Worm (Caenorhabditis elegans): ENCODE data around the gene wee-1.3.
A peak's percentile ranks its signal among the peaks of the same experiment; 100 is the strongest.

Gene wee-1.3

DNA sequence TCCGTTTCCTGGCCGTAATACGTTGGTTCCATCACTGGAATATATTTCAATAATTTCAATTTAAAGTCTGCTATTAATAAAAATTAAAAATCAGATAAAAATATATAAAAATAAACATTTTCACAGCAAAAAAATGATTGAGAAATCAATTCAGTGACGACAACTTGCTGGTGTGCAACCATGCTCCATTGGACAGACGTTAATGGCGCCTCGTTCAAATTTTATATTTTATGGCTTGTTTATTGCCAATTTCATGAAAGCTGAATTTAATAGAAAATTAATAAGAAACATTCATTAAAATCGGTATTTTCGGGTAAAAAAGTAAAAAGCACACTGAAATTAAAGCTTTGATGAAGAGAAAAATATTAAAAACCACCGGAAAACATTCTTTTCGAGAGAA, 10.1 kb downstream of the wee-1.3 start, which contains the start of gene Y53C12A.3:
Y53C12A.3 (minus strand) TSS at position 34 of the 400 bp plus-strand sequence.
- TF ChIP-seq F13C5.2 (tag; optimal IDR thresholded peaks at IDR 0.05) (peak; percentile 16), scrt-1 (GFP tag; IDR thresholded peaks at IDR 0.05) (no peak)

DNA sequence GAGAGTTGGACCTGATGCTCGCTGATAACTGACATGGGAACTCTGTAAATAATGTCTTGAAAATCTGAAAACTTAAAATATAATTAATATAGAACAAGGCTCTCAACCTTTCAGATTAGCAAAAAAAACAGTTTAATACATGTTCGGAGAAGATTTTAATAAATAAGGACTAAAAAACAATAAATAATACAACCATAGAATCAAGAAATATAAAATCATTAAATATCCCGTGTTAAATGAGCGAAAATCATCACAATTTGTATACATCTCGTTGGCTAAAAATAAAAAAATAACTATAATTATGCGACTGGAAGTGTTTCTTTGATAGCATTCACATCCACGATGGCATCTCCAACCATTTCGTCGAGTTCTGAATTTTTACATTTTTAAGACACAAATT, 11.5 kb downstream of the wee-1.3 start, which contains the start of gene Y53C12A.10:
Y53C12A.10 (minus strand) TSS at position 101 of the 400 bp plus-strand sequence.
- TF ChIP-seq tbx-11 (GFP tag; IDR thresholded peaks at IDR 0.05) (no peak), B0310.2 (tag; optimal IDR thresholded peaks at IDR 0.05) (no peak), tbx-37 (GFP tag; conservative IDR thresholded peaks at IDR 0.05) (no peak)

DNA sequence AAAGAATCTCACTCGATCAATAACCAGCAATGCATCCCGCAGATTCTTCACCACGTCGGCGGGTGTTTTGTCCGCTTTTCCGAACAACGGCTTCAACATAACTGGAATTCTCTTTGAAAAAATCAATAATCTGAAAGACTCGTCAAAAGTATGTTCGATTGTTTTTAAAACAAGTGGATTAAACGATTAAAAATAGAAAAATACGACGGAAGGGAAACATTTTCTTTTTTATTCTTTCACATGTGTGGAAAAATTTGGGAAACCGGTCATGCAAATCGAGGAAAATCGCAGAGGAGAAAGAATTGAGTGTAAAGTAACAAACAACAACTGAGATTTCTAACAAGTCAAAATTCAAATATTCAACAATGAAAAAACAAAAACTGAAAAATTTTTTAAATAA, 12.7 kb downstream of the wee-1.3 start, which contains the start of gene mop-25.2:
mop-25.2 (minus strand) TSS at position 101 of the 400 bp plus-strand sequence.
- TF ChIP-seq tbx-11 (GFP tag; IDR thresholded peaks at IDR 0.05), result no peak
- no peak for TF ChIP-seq ceh-36 (tag; optimal IDR thresholded peaks at IDR 0.05)
- TF ChIP-seq hmbx-1 (tag; optimal IDR thresholded peaks at IDR 0.05), result no peak
- TF ChIP-seq hnd-1 (tag; optimal IDR thresholded peaks at IDR 0.05), result no peak
- TF ChIP-seq hmg-4 (GFP tag; optimal IDR thresholded peaks at IDR 0.05), result no peak
- no peak for TF ChIP-seq aly-1 (tag; optimal IDR thresholded peaks at IDR 0.05)
- no peak for TF ChIP-seq sea-1 (GFP tag; conservative IDR thresholded peaks at IDR 0.05)
- no peak for TF ChIP-seq ets-7 (tag; optimal IDR thresholded peaks at IDR 0.05)
- TF ChIP-seq F13C5.2 (tag; optimal IDR thresholded peaks at IDR 0.05), result no peak

DNA sequence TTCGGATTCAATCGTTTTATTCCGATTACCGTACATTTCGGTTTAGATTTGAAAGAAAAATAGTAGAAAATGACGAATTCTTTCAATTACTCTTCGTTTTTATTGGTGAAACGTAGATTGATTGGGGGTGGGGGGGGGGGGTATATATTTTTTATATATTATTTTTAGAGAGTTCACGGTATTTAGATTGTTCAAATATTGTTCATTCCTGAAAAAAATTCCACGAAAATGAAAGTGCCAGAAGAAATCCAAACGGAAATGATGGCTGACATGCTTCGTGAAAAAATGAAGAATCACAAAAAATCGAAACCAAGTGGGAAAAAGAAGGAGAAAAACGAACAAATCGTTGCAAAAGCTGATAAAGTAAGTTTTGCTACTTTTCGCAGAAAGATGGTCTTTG, 15.9 kb downstream of the wee-1.3 start, which contains the start of the genes Y53C12A.8 and Y53C12A.7:
Y53C12A.8 (minus strand) TSS at position 101 of the 400 bp plus-strand sequence.
Y53C12A.7 (plus strand) TSS at position 181 of the 400 bp plus-strand sequence.
- TF ChIP-seq flt-1 (GFP tag; IDR thresholded peaks at IDR 0.05) (no peak), ceh-13 (GFP tag; optimal IDR thresholded peaks at IDR 0.05) (no peak), ceh-36 (tag; optimal IDR thresholded peaks at IDR 0.05) (no peak), pes-1 (GFP tag; IDR thresholded peaks at IDR 0.05) (no peak), hmbx-1 (tag; optimal IDR thresholded peaks at IDR 0.05) (no peak), tbx-37 (GFP tag; conservative IDR thresholded peaks at IDR 0.05) (no peak), hmg-4 (GFP tag; optimal IDR thresholded peaks at IDR 0.05) (no peak), F13C5.2 (tag; optimal IDR thresholded peaks at IDR 0.05) (no peak), tra-4 (tag; optimal IDR thresholded peaks at IDR 0.05) (no peak), B0310.2 (tag; optimal IDR thresholded peaks at IDR 0.05) (no peak)

DNA sequence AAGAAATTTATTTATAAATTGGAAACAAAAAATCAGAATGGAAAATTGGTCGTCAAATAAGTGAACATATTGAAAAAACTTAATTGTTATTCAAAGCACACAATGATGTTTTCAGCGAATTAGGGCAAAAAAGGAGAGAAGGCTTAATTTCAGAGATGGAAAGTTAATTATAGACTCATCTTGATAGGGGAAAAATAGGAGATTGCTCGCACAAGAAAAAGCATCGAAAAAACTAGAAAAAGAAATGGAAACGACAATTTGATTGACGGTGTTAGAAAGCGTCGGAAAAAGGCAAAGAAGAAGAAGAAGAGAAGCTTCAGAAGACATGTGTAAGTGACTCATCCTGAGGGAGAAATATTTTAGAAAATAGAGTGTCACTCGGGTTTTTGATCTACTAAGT, 20.3 kb downstream of the wee-1.3 start:
- TF ChIP-seq aly-1 (tag; optimal IDR thresholded peaks at IDR 0.05), result no peak
- TF ChIP-seq hnd-1 (tag; optimal IDR thresholded peaks at IDR 0.05), result no peak
- TF ChIP-seq ama-1 (optimal IDR thresholded peaks at IDR 0.05), result no peak
- no peak for TF ChIP-seq ets-7 (tag; optimal IDR thresholded peaks at IDR 0.05)
- no peak for TF ChIP-seq ceh-13 (GFP tag; optimal IDR thresholded peaks at IDR 0.05)
- no peak for TF ChIP-seq hmg-4 (GFP tag; optimal IDR thresholded peaks at IDR 0.05)
- no peak for TF ChIP-seq ceh-36 (tag; optimal IDR thresholded peaks at IDR 0.05)

DNA sequence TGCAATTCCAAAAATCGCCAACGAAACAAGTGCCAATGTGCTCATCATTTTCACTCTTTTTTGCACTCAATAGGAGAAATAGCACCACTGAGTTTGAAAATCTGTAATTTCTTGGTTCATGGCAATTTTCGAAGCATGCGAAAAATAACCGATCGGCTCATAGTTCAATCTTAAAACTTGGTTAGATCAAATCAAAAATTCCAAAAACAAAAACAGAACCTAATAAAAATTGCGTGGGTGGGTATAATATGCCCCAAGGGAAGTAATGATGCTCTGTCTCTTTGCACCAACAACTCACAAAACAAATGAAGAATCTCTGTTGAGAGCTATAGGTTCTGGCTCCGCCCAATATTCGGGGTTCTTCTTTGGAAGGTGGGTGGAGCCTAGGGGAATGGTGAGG, 24.4 kb downstream of the wee-1.3 start, which contains the start of gene nlp-11:
nlp-11 (minus strand) TSS at position 101 of the 400 bp plus-strand sequence.
- TF ChIP-seq aly-1 (tag; optimal IDR thresholded peaks at IDR 0.05), result no peak
- TF ChIP-seq ets-7 (tag; optimal IDR thresholded peaks at IDR 0.05), result no peak
- TF ChIP-seq sea-1 (GFP tag; conservative IDR thresholded peaks at IDR 0.05), result no peak
- TF ChIP-seq F13C5.2 (tag; optimal IDR thresholded peaks at IDR 0.05), result no peak
- TF ChIP-seq B0310.2 (tag; optimal IDR thresholded peaks at IDR 0.05), result no peak
- TF ChIP-seq pes-1 (GFP tag; IDR thresholded peaks at IDR 0.05), result no peak
- no peak for TF ChIP-seq ama-1 (optimal IDR thresholded peaks at IDR 0.05)
- TF ChIP-seq tbx-37 (GFP tag; conservative IDR thresholded peaks at IDR 0.05), result no peak
- no peak for TF ChIP-seq tra-4 (tag; optimal IDR thresholded peaks at IDR 0.05)

DNA sequence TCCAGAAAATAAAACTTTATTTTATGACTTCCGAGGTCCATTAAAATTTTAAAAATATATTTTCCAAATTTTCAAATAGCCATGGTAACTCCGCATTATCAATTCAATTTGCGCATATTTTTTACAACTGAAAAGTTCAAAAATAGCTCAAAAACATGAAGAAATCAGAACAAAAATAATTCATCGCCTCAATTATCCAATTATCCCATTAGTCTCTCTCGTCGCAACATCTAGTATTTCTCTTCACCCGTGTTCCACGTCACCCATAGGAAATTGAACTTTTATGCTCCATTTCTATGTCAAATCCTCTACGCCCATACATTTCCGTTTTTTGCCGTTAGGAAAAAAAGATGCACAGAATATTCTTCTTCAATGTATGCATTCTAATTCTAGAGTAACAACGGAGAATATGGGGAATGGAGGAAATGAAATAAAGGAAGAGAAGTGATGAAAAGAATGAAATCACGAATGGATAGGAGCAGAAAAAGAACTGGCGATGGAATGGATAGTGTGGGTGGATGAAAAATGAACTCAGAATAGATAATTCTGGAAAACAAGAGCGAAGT, 26.1 kb downstream of the wee-1.3 start:
- TF ChIP-seq sea-1 (GFP tag; conservative IDR thresholded peaks at IDR 0.05), result no peak
- no peak for TF ChIP-seq tra-4 (tag; optimal IDR thresholded peaks at IDR 0.05)
- no peak for TF ChIP-seq pes-1 (GFP tag; IDR thresholded peaks at IDR 0.05)
- no peak for TF ChIP-seq hmg-4 (GFP tag; optimal IDR thresholded peaks at IDR 0.05)
- TF ChIP-seq flt-1 (GFP tag; IDR thresholded peaks at IDR 0.05), result no peak
- no peak for TF ChIP-seq hmbx-1 (tag; optimal IDR thresholded peaks at IDR 0.05)
- no peak for TF ChIP-seq ets-7 (tag; optimal IDR thresholded peaks at IDR 0.05)
- TF ChIP-seq F13C5.2 (tag; optimal IDR thresholded peaks at IDR 0.05), result no peak
- TF ChIP-seq ceh-36 (tag; optimal IDR thresholded peaks at IDR 0.05), result no peak
- TF ChIP-seq scrt-1 (GFP tag; IDR thresholded peaks at IDR 0.05), result no peak
- no peak for TF ChIP-seq aly-1 (tag; optimal IDR thresholded peaks at IDR 0.05)
- TF ChIP-seq ama-1 (optimal IDR thresholded peaks at IDR 0.05), result no peak
- TF ChIP-seq B0310.2 (tag; optimal IDR thresholded peaks at IDR 0.05), result no peak
- TF ChIP-seq hnd-1 (tag; optimal IDR thresholded peaks at IDR 0.05), result no peak
- no peak for TF ChIP-seq ceh-13 (GFP tag; optimal IDR thresholded peaks at IDR 0.05)

DNA sequence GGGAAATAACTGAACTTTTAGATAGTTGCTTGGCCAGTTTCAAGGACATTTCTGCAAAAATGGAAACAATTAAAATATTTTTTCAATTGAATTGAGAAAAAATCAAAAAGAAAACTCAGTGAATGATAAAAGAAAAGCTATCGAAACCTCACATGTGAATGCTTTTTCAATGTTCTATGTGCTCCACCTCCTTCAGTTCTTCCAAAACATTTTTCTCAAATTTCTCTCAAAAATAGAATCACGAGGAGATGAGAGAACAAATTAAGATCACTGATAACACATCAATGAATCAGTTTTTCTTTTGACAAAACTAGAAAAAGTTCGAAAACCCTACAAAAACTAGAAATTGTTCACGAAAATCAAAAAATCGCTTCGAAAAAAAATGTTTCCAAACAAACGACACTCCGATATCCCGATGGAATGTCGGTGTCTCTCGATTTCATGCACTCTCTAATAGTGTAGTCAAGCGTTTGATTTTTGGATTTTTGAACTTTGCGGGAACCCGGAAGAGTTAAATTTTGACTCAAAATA, 29.5 kb downstream of the wee-1.3 start, which contains the start of gene ZK1320.9:
ZK1320.9 (minus strand) TSS at position 51 of the 531 bp plus-strand sequence.
- TF ChIP-seq F13C5.2 (tag; optimal IDR thresholded peaks at IDR 0.05) (no peak), sea-1 (GFP tag; conservative IDR thresholded peaks at IDR 0.05) (no peak), tbx-11 (GFP tag; IDR thresholded peaks at IDR 0.05) (no peak), tbx-37 (GFP tag; conservative IDR thresholded peaks at IDR 0.05) (no peak), hnd-1 (tag; optimal IDR thresholded peaks at IDR 0.05) (no peak), ets-7 (tag; optimal IDR thresholded peaks at IDR 0.05) (no peak), flt-1 (GFP tag; IDR thresholded peaks at IDR 0.05) (no peak), hmbx-1 (tag; optimal IDR thresholded peaks at IDR 0.05) (no peak), aly-1 (tag; optimal IDR thresholded peaks at IDR 0.05) (no peak), tra-4 (tag; optimal IDR thresholded peaks at IDR 0.05) (no peak), B0310.2 (tag; optimal IDR thresholded peaks at IDR 0.05) (no peak), ceh-13 (GFP tag; optimal IDR thresholded peaks at IDR 0.05) (no peak), ama-1 (optimal IDR thresholded peaks at IDR 0.05) (no peak), hmg-4 (GFP tag; optimal IDR thresholded peaks at IDR 0.05) (no peak), scrt-1 (GFP tag; IDR thresholded peaks at IDR 0.05) (no peak), pes-1 (GFP tag; IDR thresholded peaks at IDR 0.05) (no peak), ceh-36 (tag; optimal IDR thresholded peaks at IDR 0.05) (no peak)
